Fruit fly (Drosophila melanogaster) whole organism, adult: ENCODE results near the gene CG9328.
A peak's percentile ranks its signal among the peaks of the same experiment; 100 is the strongest.

Source experiments
- CG12768 ChIP-seq: fragments of 200-800 bp; sonication (Bioruptor generic); optimal IDR thresholded peaks from 2 replicates; lab custom pipeline; 2017; ENCODE audit warnings: missing biosample characterization, missing genetic modification characterization, mild to moderate bottlenecking, moderate library complexity, missing genetic modification reagents
- CG14711 ChIP-seq: fragments of 200-800 bp; sonication (Bioruptor generic); optimal IDR thresholded peaks from 2 replicates; lab custom pipeline; 2018; ENCODE audit warnings: missing biosample characterization, mild to moderate bottlenecking, missing genetic modification characterization, moderate library complexity
- CG1620 ChIP-seq: fragments of 200-800 bp; sonication (Bioruptor generic); optimal IDR thresholded peaks from 2 replicates; lab custom pipeline; 2016; ENCODE audit warnings: missing biosample characterization, missing genetic modification characterization
- CG33017 ChIP-seq: fragments of 200-800 bp; sonication (Bioruptor generic); optimal IDR thresholded peaks from 2 replicates; lab custom pipeline; 2018; ENCODE audit warnings: missing biosample characterization, mild to moderate bottlenecking, missing genetic modification characterization, moderate library complexity
- CG7045 ChIP-seq: fragments of 200-800 bp; sonication (Bioruptor generic); optimal IDR thresholded peaks from 2 replicates; lab custom pipeline; 2017; ENCODE audit warnings: missing biosample characterization, mild to moderate bottlenecking, missing genetic modification characterization
- CG7101 ChIP-seq: fragments of 200-800 bp; sonication (Bioruptor generic); optimal IDR thresholded peaks from 2 replicates; lab custom pipeline; 2018; ENCODE audit warnings: missing biosample characterization, mild to moderate bottlenecking, missing genetic modification characterization, moderate library complexity
- Clk ChIP-seq: fragments of 200-800 bp; sonication (Bioruptor generic); optimal IDR thresholded peaks from 2 replicates; lab custom pipeline; 2017; ENCODE audit warnings: missing biosample characterization, missing genetic modification characterization
- Hr96 ChIP-seq: fragments of 200-800 bp; sonication (Bioruptor generic); optimal IDR thresholded peaks from 2 replicates; lab custom pipeline; 2016; ENCODE audit warnings: missing biosample characterization, missing genetic modification characterization
- cic ChIP-seq: fragments of 200-800 bp; sonication (Bioruptor generic); optimal IDR thresholded peaks from 2 replicates; lab custom pipeline; 2017; ENCODE audit warnings: missing biosample characterization, mild to moderate bottlenecking, missing genetic modification characterization, moderate library complexity
- kay ChIP-seq: fragments of 200-800 bp; sonication (Bioruptor generic); peaks from one replicate; lab custom pipeline; 2016; ENCODE audit warnings: missing biosample characterization, missing genetic modification characterization, borderline replicate concordance
- tj ChIP-seq: fragments of 200-800 bp; sonication (Bioruptor generic); optimal IDR thresholded peaks from 3 replicates; lab custom pipeline; 2017; ENCODE audit warnings: missing biosample characterization, mild to moderate bottlenecking, missing genetic modification characterization, moderate library complexity

DNA sequence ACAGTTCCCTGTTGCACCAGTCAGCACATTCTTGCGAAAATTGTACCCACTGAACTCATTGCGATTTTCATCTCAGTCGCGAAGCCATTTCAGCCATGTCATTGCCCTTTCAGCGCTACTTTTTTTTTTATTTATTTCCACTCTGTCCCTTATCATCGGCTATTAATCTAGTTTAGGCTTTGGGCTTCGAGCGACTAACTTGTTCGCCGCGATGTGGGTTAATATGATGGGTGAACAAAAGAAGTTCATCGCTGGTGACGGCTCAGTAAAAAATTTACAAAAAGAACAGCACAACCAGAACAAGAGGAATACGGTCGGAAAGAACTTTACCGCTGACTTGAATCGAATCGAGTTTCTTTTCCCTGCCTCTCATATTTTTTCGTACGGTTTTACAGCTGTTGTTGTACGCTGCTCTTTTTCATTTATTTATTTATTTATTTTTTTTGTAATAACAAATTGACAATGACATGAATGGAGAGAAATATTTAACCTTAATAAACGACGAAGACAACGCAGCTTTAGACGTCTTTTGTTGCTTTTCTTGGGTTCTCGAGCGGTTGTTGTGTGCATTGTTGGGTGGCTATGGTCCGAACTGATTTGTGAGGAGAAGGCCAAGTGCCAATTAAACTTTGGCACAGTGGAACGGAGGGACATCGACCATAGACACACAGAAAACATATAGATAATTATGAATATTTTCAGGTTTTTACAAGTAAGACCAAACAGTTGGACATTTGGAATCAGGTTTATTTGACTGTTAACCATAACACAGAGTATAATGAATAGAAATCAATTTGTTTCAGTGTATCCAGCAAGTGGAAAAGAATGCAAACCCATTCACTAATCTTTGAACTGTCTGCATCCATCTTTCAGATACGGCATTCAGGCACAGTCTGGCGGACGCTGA is 15.0 kb downstream of the CG9328 start:
- TF ChIP-seq CG12768 (GFP tag; lab: Kevin White, UChicago): no peak
- no peak for TF ChIP-seq CG14711
- TF ChIP-seq CG7045: no peak
- no peak for TF ChIP-seq cic (GFP tag; lab: Kevin White, UChicago)
- no peak for TF ChIP-seq Hr96 (GFP tag; lab: Kevin White, UChicago)
- TF ChIP-seq kay (GFP tag; lab: Kevin White, UChicago): peak; percentile 27
- TF ChIP-seq CG1620 (GFP tag; lab: Kevin White, UChicago): no peak
- TF ChIP-seq tj (GFP tag; lab: Kevin White, UChicago): peak; percentile 37
- TF ChIP-seq Clk: no peak
- TF ChIP-seq CG33017 (tag; lab: Kevin White, UChicago): no peak
- no peak for TF ChIP-seq CG7101 (tag; lab: Kevin White, UChicago)
